Worm (Caenorhabditis elegans): ENCODE measurements around the gene col-130.

col-130 gene

DNA sequence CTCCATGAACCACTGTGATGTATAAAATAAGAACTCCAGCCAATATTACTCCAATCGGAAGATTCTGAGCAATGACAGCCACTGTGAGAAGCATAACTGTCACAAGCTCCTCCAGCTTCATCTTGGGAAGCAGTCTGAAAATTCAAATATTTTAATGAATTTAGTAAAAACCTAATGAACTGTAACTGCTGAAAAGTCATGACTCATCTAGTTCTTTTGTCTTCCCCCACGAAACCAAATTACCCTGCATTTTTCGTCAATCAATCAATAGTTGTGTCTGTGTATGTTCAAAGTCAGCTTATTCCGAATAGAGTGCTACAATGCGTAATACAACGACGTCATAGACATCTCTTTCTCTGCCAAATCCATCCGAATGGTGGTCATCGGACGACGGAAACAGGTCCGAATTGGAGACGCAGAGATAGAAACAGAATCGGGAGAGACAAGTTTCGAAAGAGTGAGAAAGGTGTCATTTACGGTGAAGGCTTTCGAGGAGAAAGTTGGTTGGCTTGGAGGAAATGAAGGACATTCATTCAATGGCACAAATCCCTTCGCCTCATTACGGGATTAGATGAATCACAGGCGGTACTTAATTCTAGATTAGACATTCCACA lies 31.6 kb downstream of the col-130 start (continued):
- no peak for TF ChIP-seq mab-9 (GFP tag; IDR thresholded peaks at IDR 0.05)
- peak; percentile 18 for TF ChIP-seq snu-23 (GFP tag; optimal IDR thresholded peaks at IDR 0.05)

ce11 chrIV:12391003-12391637 lies 37.2 kb downstream of the col-130 start, which contains the start of the genes rps-23 and dpm-3:
rps-23 (minus strand) TSS chrIV:12391053.
dpm-3 (plus strand) TSS chrIV:12391587.
- TF ChIP-seq tbx-2 (tag; optimal IDR thresholded peaks at IDR 0.05) (peak; percentile 95), unc-130 (tag; optimal IDR thresholded peaks at IDR 0.05) (peak; percentile 98), fos-1 (tag; optimal IDR thresholded peaks at IDR 0.05) (peak; percentile 91), dsc-1 (tag; optimal IDR thresholded peaks at IDR 0.05) (peak; percentile 91), efl-3 (GFP tag; optimal IDR thresholded peaks at IDR 0.05) (peak; percentile 10), F16B12.6 (tag; optimal IDR thresholded peaks at IDR 0.05) (peak; percentile 72), egl-27 (tag; optimal IDR thresholded peaks at IDR 0.05) (no peak), unc-98 (GFP tag; IDR thresholded peaks at IDR 0.05) (peak; percentile 90), nhr-11 (tag; optimal IDR thresholded peaks at IDR 0.05) (peak; percentile 87), nhr-237 (tag; optimal IDR thresholded peaks at IDR 0.05) (peak; percentile 62), lin-15B (tag; optimal IDR thresholded peaks at IDR 0.05) (peak; percentile 94), rnt-1 (tag; optimal IDR thresholded peaks at IDR 0.05) (peak; percentile 99), lin-14 (GFP tag; optimal IDR thresholded peaks at IDR 0.05) (peak; percentile 94), zip-4 (GFP tag; optimal IDR thresholded peaks at IDR 0.05) (peak; percentile 52), lin-35 (GFP tag; optimal IDR thresholded peaks at IDR 0.05) (peak; percentile 88 to 93), ztf-4 (tag; optimal IDR thresholded peaks at IDR 0.05) (peak; percentile 83), swsn-7 (tag; optimal IDR thresholded peaks at IDR 0.05) (peak; percentile 93), lir-3 (tag; optimal IDR thresholded peaks at IDR 0.05; ENCODE audit: poor library complexity) (peak; percentile 96), vab-15 (tag; optimal IDR thresholded peaks at IDR 0.05) (peak; percentile 94), pax-3 (tag; optimal IDR thresholded peaks at IDR 0.05) (peak; percentile 95), hpl-2 (GFP tag; optimal IDR thresholded peaks at IDR 0.05) (peak; percentile 55), isw-1 (GFP tag; IDR thresholded peaks at IDR 0.05) (peak; percentile 97), mef-2 (tag; optimal IDR thresholded peaks at IDR 0.05) (no peak), nhr-19 (GFP tag; conservative IDR thresholded peaks at IDR 0.05) (peak; percentile 96), tlp-1 (tag; optimal IDR thresholded peaks at IDR 0.05) (no peak), efl-1 (optimal IDR thresholded peaks at IDR 0.05) (peak; percentile 93 to 96), efl-1 (GFP tag; optimal IDR thresholded peaks at IDR 0.05 in 1 of 2) (peak; percentile 87 to 98), ceh-88 (GFP tag; IDR thresholded peaks at IDR 0.05) (peak; percentile 87), unc-30 (tag; optimal IDR thresholded peaks at IDR 0.05) (no peak), C16A3.4 (tag; optimal IDR thresholded peaks at IDR 0.05) (peak; percentile 97), snpc-4 (tag; optimal IDR thresholded peaks at IDR 0.05) (peak; percentile 75), nhr-71 (tag; optimal IDR thresholded peaks at IDR 0.05) (peak; percentile 97), sptf-1 (tag; optimal IDR thresholded peaks at IDR 0.05) (no peak), mdl-1 (tag; optimal IDR thresholded peaks at IDR 0.05) (peak in 1 of 2 experiments; percentile 87), fkh-4 (tag; optimal IDR thresholded peaks at IDR 0.05; ENCODE audit: borderline replicate concordance) (peak; percentile 87), unc-86 (tag; optimal IDR thresholded peaks at IDR 0.05) (peak; percentile 91), mep-1 (tag; optimal IDR thresholded peaks at IDR 0.05) (peak; percentile 98), unc-62 (GFP tag; optimal IDR thresholded peaks at IDR 0.05) (no peak), alr-1 (tag; optimal IDR thresholded peaks at IDR 0.05; ENCODE audit: borderline replicate concordance) (no peak), ceh-8 (GFP tag; optimal IDR thresholded peaks at IDR 0.05) (peak; percentile 46), nhr-28 (tag; optimal IDR thresholded peaks at IDR 0.05) (no peak), ets-5 (GFP tag; IDR thresholded peaks at IDR 0.05) (no peak), skn-1 (tag; optimal IDR thresholded peaks at IDR 0.05) (peak; percentile 95), Y116A8C.19 (tag; optimal IDR thresholded peaks at IDR 0.05; ENCODE audit: borderline replicate concordance) (peak; percentile 53), fkh-10 (GFP tag; optimal IDR thresholded peaks at IDR 0.05) (peak; percentile 81), ama-1 (optimal IDR thresholded peaks at IDR 0.05) (peak; percentile 20), jun-1 (tag; optimal IDR thresholded peaks at IDR 0.05) (peak; percentile 86), C04F5.9 (tag; optimal IDR thresholded peaks at IDR 0.05) (peak; percentile 91)

Data from whole organism, L1 larva.